Fruit fly (Drosophila melanogaster) whole organism, embryonic: ENCODE results near the gene Or85c.
A peak's percentile ranks its signal among the peaks of the same experiment; 100 is the strongest.

Source experiments
- ATbp ChIP-seq: fragments of 200-800 bp; sonication (Bioruptor generic); optimal IDR thresholded peaks from 2 replicates; lab custom pipeline; 2017; ENCODE audit warnings: missing biosample characterization, mild to moderate bottlenecking, missing genetic modification characterization, missing genetic modification reagents
- Adf1 ChIP-seq: fragments of 200-800 bp; sonication (Bioruptor generic); IDR thresholded peaks from 2 replicates; pipeline ENCODE4 v1.3.6; 2022; ENCODE audit warnings: missing biosample characterization, missing genetic modification characterization
- B-H1 ChIP-seq: fragments of 200-800 bp; sonication (Bioruptor generic); IDR thresholded peaks from 3 replicates; pipeline ENCODE4 v1.3.6; 2022; ENCODE audit warnings: missing biosample characterization, missing genetic modification characterization
- CG10267 ChIP-seq: fragments of 200-800 bp; sonication (Bioruptor generic); optimal IDR thresholded peaks from 2 replicates; lab custom pipeline; 2018; ENCODE audit warnings: missing biosample characterization, mild to moderate bottlenecking, missing genetic modification characterization, moderate library complexity
- CG10565 ChIP-seq: fragments of 200-800 bp; sonication (Bioruptor generic); optimal IDR thresholded peaks from 3 replicates; lab custom pipeline; 2016; ENCODE audit warnings: missing biosample characterization, mild to moderate bottlenecking, missing genetic modification characterization
- CG12236 ChIP-seq: fragments of 200-800 bp; sonication (Bioruptor generic); optimal IDR thresholded peaks from 2 replicates; lab custom pipeline; 2016; ENCODE audit warnings: missing biosample characterization, missing genetic modification characterization
- CG1233 ChIP-seq: fragments of 200-800 bp; sonication (Bioruptor generic); optimal IDR thresholded peaks from 4 replicates; lab custom pipeline; 2018; ENCODE audit warnings: missing biosample characterization, mild to moderate bottlenecking, missing genetic modification characterization
- CG13424 ChIP-seq: fragments of 200-800 bp; sonication (Bioruptor generic); optimal IDR thresholded peaks from 2 replicates; lab custom pipeline; 2019; ENCODE audit warnings: missing biosample characterization, mild to moderate bottlenecking, missing genetic modification characterization, moderate library complexity
- CG14014 ChIP-seq: fragments of 200-800 bp; sonication (Bioruptor generic); IDR thresholded peaks from 2 replicates; pipeline ENCODE4 v1.3.6; 2022; ENCODE audit warnings: missing biosample characterization, missing genetic modification characterization
- CG1529 ChIP-seq: fragments of 200-800 bp; sonication (Bioruptor generic); optimal IDR thresholded peaks from 3 replicates; lab custom pipeline; 2018; ENCODE audit warnings: missing biosample characterization, missing genetic modification characterization
- CG1602 ChIP-seq: fragments of 200-800 bp; sonication (Bioruptor generic); optimal IDR thresholded peaks from 3 replicates; lab custom pipeline; 2016; ENCODE audit warnings: missing biosample characterization, missing genetic modification characterization
- CG17359 ChIP-seq: fragments of 200-800 bp; sonication (Bioruptor generic); optimal IDR thresholded peaks from 3 replicates; lab custom pipeline; 2018; ENCODE audit warnings: missing biosample characterization, mild to moderate bottlenecking, missing genetic modification characterization, moderate library complexity
- CG18619 ChIP-seq: fragments of 200-800 bp; sonication (Bioruptor generic); optimal IDR thresholded peaks from 3 replicates; lab custom pipeline; 2017; ENCODE audit warnings: missing biosample characterization, mild to moderate bottlenecking, missing genetic modification characterization
- CG2116 ChIP-seq: fragments of 200-800 bp; sonication (Bioruptor generic); optimal IDR thresholded peaks from 3 replicates; lab custom pipeline; 2018; ENCODE audit warnings: missing biosample characterization, mild to moderate bottlenecking, missing genetic modification characterization
- CG2875 ChIP-seq: fragments of 200-800 bp; sonication (Bioruptor generic); optimal IDR thresholded peaks from 2 replicates; lab custom pipeline; 2017; ENCODE audit warnings: missing biosample characterization, mild to moderate bottlenecking, missing genetic modification characterization, missing genetic modification reagents
- CG31224 ChIP-seq: fragments of 200-800 bp; sonication (Bioruptor generic); IDR thresholded peaks from 2 replicates; pipeline ENCODE4 v1.3.6; 2022; ENCODE audit warnings: missing biosample characterization, missing genetic modification characterization
- CG6254 ChIP-seq: fragments of 200-800 bp; sonication (Bioruptor generic); optimal IDR thresholded peaks from 3 replicates; lab custom pipeline; 2017; ENCODE audit warnings: mild to moderate bottlenecking, missing biosample characterization, missing genetic modification reagents, missing genetic modification characterization
- CG6654 ChIP-seq: fragments of 200-800 bp; sonication (Bioruptor generic); optimal IDR thresholded peaks from 2 replicates; lab custom pipeline; 2017; ENCODE audit warnings: missing biosample characterization, mild to moderate bottlenecking, missing genetic modification characterization
- CG7556 ChIP-seq: fragments of 200-800 bp; sonication (Bioruptor generic); optimal IDR thresholded peaks from 2 replicates; lab custom pipeline; 2017; ENCODE audit warnings: missing biosample characterization, mild to moderate bottlenecking, missing genetic modification characterization
- CG7839 ChIP-seq: fragments of 200-800 bp; sonication (Bioruptor generic); optimal IDR thresholded peaks from 3 replicates; lab custom pipeline; 2018; ENCODE audit warnings: missing biosample characterization, mild to moderate bottlenecking, missing genetic modification characterization, moderate library complexity
- CG9609 ChIP-seq: fragments of 200-800 bp; sonication (Bioruptor generic); optimal IDR thresholded peaks from 3 replicates; lab custom pipeline; 2016; ENCODE audit warnings: missing biosample characterization, missing genetic modification characterization
- Camta ChIP-seq: fragments of 200-800 bp; sonication (Bioruptor generic); optimal IDR thresholded peaks from 2 replicates; lab custom pipeline; 2016; ENCODE audit warnings: missing biosample characterization, missing genetic modification characterization
- Deaf1 ChIP-seq: fragments of 200-800 bp; optimal IDR thresholded peaks from 3 replicates; lab custom pipeline; 2019; ENCODE audit warnings: missing biosample characterization, mild to moderate bottlenecking, missing genetic modification characterization, moderate library complexity
- Dek ChIP-seq: fragments of 200-800 bp; sonication (Bioruptor generic); optimal IDR thresholded peaks from 3 replicates; lab custom pipeline; 2019; ENCODE audit warnings: missing biosample characterization, mild to moderate bottlenecking, missing genetic modification characterization, moderate library complexity
- Doc2 ChIP-seq: fragments of 200-800 bp; sonication (Bioruptor generic); IDR thresholded peaks from 2 replicates; pipeline ENCODE4 v1.3.6; 2022; ENCODE audit warnings: missing biosample characterization, missing genetic modification characterization
- Drgx ChIP-seq: fragments of 200-800 bp; sonication (Bioruptor generic); IDR thresholded peaks from 2 replicates; pipeline ENCODE4 v1.3.6; 2022; ENCODE audit warnings: missing biosample characterization, missing genetic modification characterization
- HHEX ChIP-seq: fragments of 200-800 bp; sonication (Bioruptor generic); optimal IDR thresholded peaks from 3 replicates; lab custom pipeline; 2017; ENCODE audit warnings: missing biosample characterization, mild to moderate bottlenecking, missing genetic modification characterization, missing genetic modification reagents
- HLHmδ ChIP-seq: fragments of 200-800 bp; sonication (Bioruptor generic); optimal IDR thresholded peaks from 2 replicates; lab custom pipeline; 2018; ENCODE audit warnings: missing biosample characterization, mild to moderate bottlenecking, missing genetic modification characterization, moderate library complexity
- Hr3 ChIP-seq: fragments of 200-800 bp; sonication (Bioruptor generic); optimal IDR thresholded peaks from 3 replicates; lab custom pipeline; 2016; ENCODE audit warnings: missing biosample characterization, missing genetic modification characterization
- NfI ChIP-seq: fragments of 200-800 bp; sonication (Bioruptor generic); optimal IDR thresholded peaks from 3 replicates; lab custom pipeline; 2018; ENCODE audit warnings: missing biosample characterization, mild to moderate bottlenecking, missing genetic modification characterization, moderate library complexity
- Opbp ChIP-seq: fragments of 200-800 bp; sonication (Bioruptor generic); IDR thresholded peaks from 3 replicates; pipeline ENCODE4 v1.3.6; 2022; ENCODE audit warnings: missing biosample characterization, missing genetic modification characterization; ENCODE audit not compliant: partially characterized antibody
- Sry-δ ChIP-seq: fragments of 200-800 bp; sonication (Bioruptor generic); optimal IDR thresholded peaks from 2 replicates; lab custom pipeline; 2016; ENCODE audit warnings: missing biosample characterization, missing genetic modification characterization
- YL-1 ChIP-seq: fragments of 200-800 bp; sonication (Bioruptor generic); optimal IDR thresholded peaks from 3 replicates; lab custom pipeline; 2017; ENCODE audit warnings: missing biosample characterization, mild to moderate bottlenecking, missing genetic modification characterization
- az2 ChIP-seq: fragments of 200-800 bp; sonication (Bioruptor generic); optimal IDR thresholded peaks from 3 replicates; lab custom pipeline; 2016; ENCODE audit warnings: missing biosample characterization, missing genetic modification characterization
- cad ChIP-seq: fragments of >200 bp; optimal IDR thresholded peaks from 2 replicates; lab custom pipeline; 2017; ENCODE audit warnings: missing biosample characterization, missing genetic modification characterization
- cg ChIP-seq: fragments of 200-800 bp; sonication (Bioruptor generic); optimal IDR thresholded peaks from 3 replicates; lab custom pipeline; 2019; ENCODE audit warnings: missing biosample characterization, mild to moderate bottlenecking, missing genetic modification characterization, moderate library complexity
- chn ChIP-seq: fragments of 200-800 bp; sonication (Bioruptor generic); optimal IDR thresholded peaks from 2 replicates; lab custom pipeline; 2016; ENCODE audit warnings: missing biosample characterization, missing genetic modification characterization
- dm ChIP-seq: fragments of 200-800 bp; sonication (Bioruptor generic); optimal IDR thresholded peaks from 3 replicates; lab custom pipeline; 2016; ENCODE audit warnings: missing biosample characterization, missing genetic modification characterization
- fu2 ChIP-seq: fragments of 200-800 bp; sonication (Bioruptor generic); optimal IDR thresholded peaks from 2 replicates; lab custom pipeline; 2016; ENCODE audit warnings: missing biosample characterization, missing genetic modification characterization
- gem ChIP-seq: fragments of 200-800 bp; sonication (Bioruptor generic); optimal IDR thresholded peaks from 2 replicates; lab custom pipeline; 2019; ENCODE audit warnings: missing biosample characterization, mild to moderate bottlenecking, missing genetic modification characterization, moderate library complexity
- grau ChIP-seq: fragments of 200-800 bp; optimal IDR thresholded peaks from 3 replicates; lab custom pipeline; 2019; ENCODE audit warnings: missing biosample characterization, mild to moderate bottlenecking, missing genetic modification characterization, moderate library complexity
- h ChIP-seq: fragments of >200 bp; optimal IDR thresholded peaks from 2 replicates; lab custom pipeline; 2017
- mam ChIP-seq: fragments of 200-800 bp; sonication (Bioruptor generic); optimal IDR thresholded peaks from 3 replicates; lab custom pipeline; 2016; ENCODE audit warnings: missing biosample characterization, missing genetic modification characterization
- pb ChIP-seq: fragments of 200-800 bp; sonication (Bioruptor generic); optimal IDR thresholded peaks from 3 replicates; lab custom pipeline; 2016; ENCODE audit warnings: missing biosample characterization, missing genetic modification characterization
- pho ChIP-seq: fragments of 200-800 bp; sonication (Bioruptor generic); optimal IDR thresholded peaks from 2 replicates; lab custom pipeline; 2016; ENCODE audit warnings: missing biosample characterization, missing genetic modification characterization
- repo ChIP-seq: fragments of 200-800 bp; sonication (Bioruptor generic); optimal IDR thresholded peaks from 2 replicates; lab custom pipeline; 2016; ENCODE audit warnings: missing biosample characterization, missing genetic modification characterization
- sens ChIP-seq: fragments of 200-800 bp; sonication (Bioruptor generic); peaks from one replicate; lab custom pipeline; 2016; ENCODE audit warnings: missing biosample characterization, missing genetic modification characterization
- slp2 ChIP-seq: fragments of 200-800 bp; sonication (Bioruptor generic); optimal IDR thresholded peaks from 2 replicates; lab custom pipeline; 2016; ENCODE audit warnings: missing biosample characterization, missing genetic modification characterization
- ttk ChIP-seq: fragments of 200-800 bp; sonication (Bioruptor generic); IDR thresholded peaks from 2 replicates; pipeline ENCODE4 v2.1.2; 2022; ENCODE audit warnings: missing biosample characterization, missing genetic modification characterization
- twi ChIP-seq: fragments of 200-800 bp; optimal IDR thresholded peaks from 2 replicates; lab custom pipeline; 2019; ENCODE audit warnings: missing biosample characterization, mild to moderate bottlenecking, missing genetic modification characterization, moderate library complexity
- vvl ChIP-seq: fragments of 200-800 bp; sonication (Bioruptor generic); IDR thresholded peaks from 2 replicates; pipeline ENCODE4 v1.3.6; 2022; ENCODE audit warnings: missing biosample characterization, missing genetic modification characterization
- zen ChIP-seq: fragments of 200-800 bp; sonication (Bioruptor generic); optimal IDR thresholded peaks from 3 replicates; lab custom pipeline; 2018; ENCODE audit warnings: missing biosample characterization, mild to moderate bottlenecking, missing genetic modification characterization, moderate library complexity

The Or85c gene

dm6 chr3R:8524277-8524676 is 11.5 kb upstream of the Or85c start (continued):
- TF ChIP-seq ATbp: peak; percentile 10
- TF ChIP-seq CG17359 (tag; lab: Kevin White, UChicago): peak; percentile 36
- peak; percentile 50 for TF ChIP-seq CG7839 (tag; lab: Kevin White, UChicago)
- no peak for TF ChIP-seq YL-1 (GFP tag; lab: Kevin White, UChicago)
- TF ChIP-seq HHEX (GFP tag; lab: Kevin White, UChicago): peak; percentile 33
- TF ChIP-seq chn (GFP tag; lab: Kevin White, UChicago): no peak
- peak; percentile 43 for TF ChIP-seq gem (tag; lab: Kevin White, UChicago)
- peak; percentile 18 for TF ChIP-seq CG7556 (GFP tag; lab: Kevin White, UChicago)
- TF ChIP-seq zen (tag; lab: Kevin White, UChicago): no peak
- no peak for TF ChIP-seq Drgx (GFP tag; lab: Robert Waterston, UW)
- TF ChIP-seq dm (GFP tag; lab: Kevin White, UChicago): no peak
- TF ChIP-seq slp2 (GFP tag; lab: Kevin White, UChicago): no peak
- 0 out of 2 replicates have a peak, but pooled peaks have one; percentile 18 for TF ChIP-seq CG31224 (GFP tag; lab: Robert Waterston, UW)
- TF ChIP-seq sens (GFP tag; lab: Kevin White, UChicago): peak; percentile 68
- peak; percentile 6 for TF ChIP-seq NfI (GFP tag; lab: Kevin White, UChicago)
- TF ChIP-seq Doc2 (GFP tag; lab: Robert Waterston, UW): no peak
- TF ChIP-seq CG13424: no peak
- no peak for TF ChIP-seq CG10565 (GFP tag; lab: Kevin White, UChicago)
- no peak for TF ChIP-seq B-H1 (GFP tag; lab: Robert Waterston, UW)
- no peak for TF ChIP-seq h (lab: Kevin White, UChicago)
- no peak for TF ChIP-seq cg
- TF ChIP-seq Dek: no peak
- TF ChIP-seq HLHmδ: no peak
- TF ChIP-seq CG2875: no peak
- peak; percentile 23; the same call in 1 of the 2 replicates for TF ChIP-seq ttk
- TF ChIP-seq CG6654 (GFP tag; lab: Kevin White, UChicago): no peak
- TF ChIP-seq CG2116 (GFP tag; lab: Kevin White, UChicago): no peak
- no peak for TF ChIP-seq az2
- no peak for TF ChIP-seq CG18619 (GFP tag; lab: Kevin White, UChicago)
- TF ChIP-seq CG1233 (GFP tag; lab: Kevin White, UChicago): no peak
- TF ChIP-seq twi (tag; lab: Kevin White, UChicago): no peak
- no peak for TF ChIP-seq cad (GFP tag; lab: Kevin White, UChicago)
- no peak for TF ChIP-seq CG1602 (GFP tag; lab: Kevin White, UChicago)
- no peak for TF ChIP-seq CG10267 (tag; lab: Kevin White, UChicago)
- TF ChIP-seq CG12236 (GFP tag; lab: Kevin White, UChicago): no peak
- TF ChIP-seq CG9609 (GFP tag; lab: Kevin White, UChicago): no peak
- TF ChIP-seq Adf1 (GFP tag; lab: Robert Waterston, UW): peak; percentile 16; the same call in 1 of the 2 replicates
- no peak for TF ChIP-seq repo (GFP tag; lab: Kevin White, UChicago)
- TF ChIP-seq fu2: no peak
- TF ChIP-seq CG1529 (GFP tag; lab: Kevin White, UChicago): no peak
- TF ChIP-seq vvl (GFP tag; lab: Robert Waterston, UW): peak; percentile 31; the same call in 1 of the 2 replicates
- TF ChIP-seq Sry-δ (GFP tag; lab: Kevin White, UChicago): no peak
- TF ChIP-seq Camta: no peak
- TF ChIP-seq CG6254: no peak
- TF ChIP-seq Deaf1 (tag; lab: Kevin White, UChicago): no peak
- no peak for TF ChIP-seq pb
- peak; percentile 44 for TF ChIP-seq mam (GFP tag; lab: Kevin White, UChicago)
- no peak for TF ChIP-seq Opbp (GFP tag; lab: Robert Waterston, UW)
- no peak for TF ChIP-seq pho (GFP tag; lab: Kevin White, UChicago)
- no peak for TF ChIP-seq Hr3
- peak; percentile 60; the same call in 1 of the 2 replicates for TF ChIP-seq CG14014 (GFP tag; lab: Robert Waterston, UW)
- no peak for TF ChIP-seq grau
